Fruit fly (Drosophila melanogaster): ENCODE results near the gene CG14384.

CG14384 gene

DNA sequence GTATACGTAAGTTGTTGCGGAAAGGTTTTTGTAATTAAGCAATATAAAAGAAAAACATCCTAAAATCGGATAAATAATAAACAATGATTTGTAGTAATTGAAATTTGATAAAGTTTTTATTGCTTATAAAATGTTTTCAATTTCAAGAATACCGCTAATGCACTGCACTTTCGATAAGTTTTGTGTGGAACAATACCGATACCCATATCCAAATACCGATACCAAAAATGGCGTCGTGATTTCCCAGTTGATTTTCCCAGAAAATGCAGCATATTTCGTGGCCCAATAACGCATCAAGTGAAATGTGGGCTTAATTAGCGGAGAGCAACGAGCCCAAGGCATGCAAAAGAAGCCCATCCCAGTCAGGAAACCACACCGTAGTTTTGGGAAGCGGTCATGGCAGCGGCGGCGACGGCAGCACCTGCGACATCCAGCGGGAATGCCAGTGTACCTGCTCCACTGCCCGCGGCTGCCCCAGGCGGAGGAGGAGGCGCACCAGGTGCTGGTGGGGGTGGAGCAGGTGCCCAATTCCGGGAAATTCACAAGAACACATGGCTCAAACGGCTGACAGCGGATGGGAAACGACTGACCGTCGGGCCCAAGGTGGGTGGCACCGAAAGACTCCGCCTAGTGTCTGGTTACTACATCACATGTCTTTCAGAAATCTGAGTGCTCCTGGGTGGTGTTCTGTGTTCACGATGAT lies 18.5 kb upstream of the CG14384 start, which contains the start of gene CG31342 (continued):
- TF ChIP-seq Doc2 (GFP tag; IDR thresholded peaks at IDR 0.05) (no peak), CG33557 (GFP tag; optimal IDR thresholded peaks at IDR 0.05) (peak; percentile 36), CG7556 (GFP tag; optimal IDR thresholded peaks at IDR 0.05) (no peak), CG12219 (GFP tag; optimal IDR thresholded peaks at IDR 0.05) (no peak), bigmax (GFP tag; optimal IDR thresholded peaks at IDR 0.05) (no peak), ssp (GFP tag; IDR thresholded peaks at IDR 0.05) (peak; percentile 66), nerfin-2 (GFP tag; IDR thresholded peaks at IDR 0.05; ENCODE audit: partially characterized antibody) (peak; percentile 36; the same call in 1 of the 2 replicates), emc (GFP tag; optimal IDR thresholded peaks at IDR 0.05) (no peak), sc (optimal IDR thresholded peaks at IDR 0.05) (no peak), sc (GFP tag; optimal IDR thresholded peaks at IDR 0.05) (no peak), Stat92E (GFP tag; optimal IDR thresholded peaks at IDR 0.05) (peak in 1 of 3 experiments; percentile 86), her (GFP tag; optimal IDR thresholded peaks at IDR 0.05) (no peak), CG10321 (GFP tag; IDR thresholded peaks at IDR 0.05) (no peak), sisA (GFP tag; IDR thresholded peaks at IDR 0.05) (no peak), nerfin-1 (tag; optimal IDR thresholded peaks at IDR 0.05) (peak; percentile 98), E2f1 (GFP tag; IDR thresholded peaks at IDR 0.05) (no peak), br (optimal IDR thresholded peaks at IDR 0.05) (no peak), CG33213 (GFP tag; optimal IDR thresholded peaks at IDR 0.05) (no peak), Elba2 (GFP tag; optimal IDR thresholded peaks at IDR 0.05) (no peak), CG6654 (GFP tag; optimal IDR thresholded peaks at IDR 0.05) (no peak), dm (GFP tag; optimal IDR thresholded peaks at IDR 0.05) (peak; percentile 46), BEAF-32 (GFP tag; optimal IDR thresholded peaks at IDR 0.05) (peak; percentile 76), sqz (GFP tag; optimal IDR thresholded peaks at IDR 0.05) (no peak), dimm (GFP tag; IDR thresholded peaks at IDR 0.05) (no peak), amos (GFP tag; IDR thresholded peaks at IDR 0.05; ENCODE audit: partially characterized antibody) (peak; percentile 75; the same call in 1 of the 2 replicates), HHEX (GFP tag; optimal IDR thresholded peaks at IDR 0.05) (no peak), prd (optimal IDR thresholded peaks at IDR 0.05) (no peak), prd (GFP tag; IDR thresholded peaks at IDR 0.05) (no peak), gcm2 (GFP tag; optimal IDR thresholded peaks at IDR 0.05) (no peak), ara (GFP tag; IDR thresholded peaks at IDR 0.05) (no peak), knrl (GFP tag; IDR thresholded peaks at IDR 0.05; ENCODE audit: partially characterized antibody) (peak; percentile 59; the same call in 2 of the 3 replicates), Hey (tag; optimal IDR thresholded peaks at IDR 0.05) (no peak), CG15479 (GFP tag; optimal IDR thresholded peaks at IDR 0.05) (no peak), p53 (GFP tag; optimal IDR thresholded peaks at IDR 0.05) (no peak), PHDP (tag; optimal IDR thresholded peaks at IDR 0.05) (peak; percentile 68), CG10959 (GFP tag; IDR thresholded peaks at IDR 0.05) (no peak), row (GFP tag; IDR thresholded peaks at IDR 0.05) (peak; percentile 77), CG3281 (GFP tag; optimal IDR thresholded peaks at IDR 0.05) (no peak), Eip74EF (GFP tag; optimal IDR thresholded peaks at IDR 0.05) (no peak), gcm (GFP tag; optimal IDR thresholded peaks at IDR 0.05) (no peak), Hr39 (optimal IDR thresholded peaks at IDR 0.05) (no peak), CG31365 (tag; optimal IDR thresholded peaks at IDR 0.05) (no peak), mirr (GFP tag; optimal IDR thresholded peaks at IDR 0.05) (no peak), btn (GFP tag; optimal IDR thresholded peaks at IDR 0.05) (no peak), Atf3 (GFP tag; optimal IDR thresholded peaks at IDR 0.05) (no peak), CG10979 (tag; optimal IDR thresholded peaks at IDR 0.05) (peak; percentile 61), CG13123 (GFP tag; optimal IDR thresholded peaks at IDR 0.05) (no peak), Mrtf (GFP tag; IDR thresholded peaks at IDR 0.05) (no peak), az2 (GFP tag; optimal IDR thresholded peaks at IDR 0.05) (peak; percentile 42), ac (GFP tag; optimal IDR thresholded peaks at IDR 0.05) (no peak), CG2875 (GFP tag; optimal IDR thresholded peaks at IDR 0.05) (no peak)

All from whole organism, embryonic.